Worm (Caenorhabditis elegans) whole organism, young adult: ENCODE results near the gene ttr-42.

Experiments used
- B0261.1 ChIP-seq: sonication (generic microtip); optimal IDR thresholded peaks from 2 replicates; lab custom pipeline; 2016; ENCODE audit warnings: mild to moderate bottlenecking, missing genetic modification characterization, moderate library complexity, missing compliant biosample characterization
- C06A6.2 ChIP-seq: fragments of 200-800 bp; sonication (Bioruptor generic); conservative IDR thresholded peaks from 2 replicates; pipeline ENCODE4 v1.3.6; 2022; ENCODE audit warnings: missing genetic modification characterization, missing compliant biosample characterization
- C17E4.6 ChIP-seq: fragments of 200-800 bp; sonication (Bioruptor generic); IDR thresholded peaks from 2 replicates; pipeline ENCODE4 v1.3.6; 2022; ENCODE audit warnings: missing genetic modification reagents, missing genetic modification characterization, missing compliant biosample characterization
- F10E7.11 ChIP-seq: sonication (generic microtip); optimal IDR thresholded peaks from 2 replicates; lab custom pipeline; 2017; ENCODE audit warnings: mild to moderate bottlenecking, missing genetic modification characterization, moderate library complexity, missing compliant biosample characterization
- F22D6.2 ChIP-seq: sonication (generic microtip); optimal IDR thresholded peaks from 2 replicates; lab custom pipeline; 2016; ENCODE audit warnings: mild to moderate bottlenecking, missing genetic modification characterization, missing compliant biosample characterization
- F37B4.10 ChIP-seq: fragments of 200-800 bp; sonication (Bioruptor generic); IDR thresholded peaks from 2 replicates; pipeline ENCODE4 v1.3.6; 2022; ENCODE audit warnings: missing genetic modification characterization, missing compliant biosample characterization
- F39B2.1 ChIP-seq: fragments of 200-800 bp; sonication (Bioruptor generic); IDR thresholded peaks from 2 replicates; pipeline ENCODE4 v1.3.6; 2022; ENCODE audit warnings: missing genetic modification reagents, missing genetic modification characterization, missing compliant biosample characterization
- F55B11.4 ChIP-seq: sonication (generic microtip); optimal IDR thresholded peaks from 2 replicates; lab custom pipeline; 2016; ENCODE audit warnings: missing compliant biosample characterization, missing genetic modification characterization, borderline replicate concordance; ENCODE audit not compliant: insufficient read depth
- Y67H2A.10 ChIP-seq: fragments of 200-800 bp; sonication (Bioruptor generic); conservative IDR thresholded peaks from 2 replicates; pipeline ENCODE4 v1.3.6; 2022; ENCODE audit warnings: missing genetic modification reagents, missing genetic modification characterization, missing compliant biosample characterization
- Y79H2A.3 ChIP-seq: fragments of 200-800 bp; sonication (Bioruptor generic); conservative IDR thresholded peaks from 2 replicates; pipeline ENCODE4 v1.3.6; 2022; ENCODE audit warnings: missing genetic modification reagents, missing genetic modification characterization, missing compliant biosample characterization
- aptf-2 ChIP-seq: fragments of 200-800 bp; sonication (Bioruptor generic); conservative IDR thresholded peaks from 2 replicates; pipeline ENCODE4 v1.3.6; 2022; ENCODE audit warnings: missing genetic modification reagents, missing genetic modification characterization, missing compliant biosample characterization
- attf-5 ChIP-seq: fragments of 200-800 bp; sonication (Bioruptor generic); optimal IDR thresholded peaks from 2 replicates; lab custom pipeline; 2018; ENCODE audit warnings: mild to moderate bottlenecking, missing genetic modification characterization, missing compliant biosample characterization
- attf-6 ChIP-seq: fragments of 200-800 bp; sonication (Bioruptor generic); IDR thresholded peaks from 2 replicates; pipeline ENCODE4 v1.3.6; 2022; ENCODE audit warnings: missing genetic modification reagents, missing genetic modification characterization, missing compliant biosample characterization
- ccch-3 ChIP-seq: fragments of 200-800 bp; sonication (Bioruptor generic); optimal IDR thresholded peaks from 2 replicates; lab custom pipeline; 2018; ENCODE audit warnings: mild to moderate bottlenecking, missing genetic modification characterization, missing compliant biosample characterization
- cebp-1 ChIP-seq, 2 experiments: fragments of 200-800 bp in 1 of 2; sonication (Bioruptor generic) in 1 of 2; sonication (generic microtip) in 1 of 2; IDR thresholded peaks in 1 of 2; optimal IDR thresholded peaks in 1 of 2; 2 replicates each; pipeline versions ENCODE4 v1.3.6 to Lab custom; 2017 to 2022; ENCODE audit warnings: missing compliant biosample characterization in 2 of 2, missing genetic modification characterization in 2 of 2, mild to moderate bottlenecking in 1 of 2, missing genetic modification reagents in 1 of 2, moderate library complexity in 1 of 2
- cebp-2 ChIP-seq: fragments of 200-800 bp; sonication (Bioruptor generic); IDR thresholded peaks from 2 replicates; pipeline ENCODE4 v1.3.6; 2022; ENCODE audit warnings: missing genetic modification characterization, missing compliant biosample characterization
- ceh-40 ChIP-seq: fragments of 200-800 bp; sonication (Bioruptor generic); IDR thresholded peaks from 2 replicates; pipeline ENCODE4 v1.3.6; 2022; ENCODE audit warnings: missing genetic modification characterization, missing compliant biosample characterization
- ceh-79 ChIP-seq: sonication (generic microtip); optimal IDR thresholded peaks from 2 replicates; lab custom pipeline; 2017; ENCODE audit warnings: mild to moderate bottlenecking, missing genetic modification characterization, missing compliant biosample characterization
- chd-7 ChIP-seq: sonication (generic microtip); optimal IDR thresholded peaks from 2 replicates; lab custom pipeline; 2016; ENCODE audit warnings: mild to moderate bottlenecking, missing genetic modification characterization, moderate library complexity, missing compliant biosample characterization
- die-1 ChIP-seq: sonication (generic microtip); optimal IDR thresholded peaks from 2 replicates; lab custom pipeline; 2016; ENCODE audit warnings: missing genotype, mild to moderate bottlenecking, missing genetic modification characterization, missing compliant biosample characterization
- dox-1 ChIP-seq: fragments of 200-800 bp; sonication (Bioruptor generic); IDR thresholded peaks from 2 replicates; pipeline ENCODE4 v1.3.6; 2022; ENCODE audit warnings: missing genetic modification reagents, missing genetic modification characterization, missing compliant biosample characterization
- dpff-1 ChIP-seq: sonication (generic microtip); optimal IDR thresholded peaks from 2 replicates; lab custom pipeline; 2017; ENCODE audit warnings: mild to moderate bottlenecking, missing genetic modification characterization, missing compliant biosample characterization
- ets-4 ChIP-seq: fragments of 200-800 bp; sonication (Bioruptor generic); optimal IDR thresholded peaks from 2 replicates; lab custom pipeline; 2018; ENCODE audit warnings: mild to moderate bottlenecking, missing genetic modification characterization, missing compliant biosample characterization
- fkh-3 ChIP-seq: sonication (generic microtip); optimal IDR thresholded peaks from 2 replicates; lab custom pipeline; 2016; ENCODE audit warnings: mild to moderate bottlenecking, missing genetic modification characterization, missing compliant biosample characterization
- gei-17 ChIP-seq: fragments of 200-800 bp; sonication (Bioruptor generic); optimal IDR thresholded peaks from 2 replicates; lab custom pipeline; 2018; ENCODE audit warnings: mild to moderate bottlenecking, missing genetic modification characterization, missing compliant biosample characterization
- him-1 ChIP-seq: sonication (generic microtip); optimal IDR thresholded peaks from 2 replicates; lab custom pipeline; 2016; ENCODE audit warnings: missing genotype, missing genetic modification reagents, missing genetic modification characterization, missing compliant biosample characterization
- hlh-12 ChIP-seq: sonication (generic microtip); optimal IDR thresholded peaks from 2 replicates; lab custom pipeline; 2016; ENCODE audit warnings: missing genetic modification characterization, missing compliant biosample characterization
- hsf-1 ChIP-seq: fragments of 200-800 bp; sonication (Bioruptor generic); IDR thresholded peaks from 2 replicates; pipeline ENCODE4 v1.3.6; 2022; ENCODE audit warnings: missing genetic modification reagents, missing genetic modification characterization, missing compliant biosample characterization
- lag-1 ChIP-seq: fragments of 200-800 bp; sonication (Bioruptor generic); IDR thresholded peaks from 2 replicates; pipeline ENCODE4 v1.3.6; 2022; ENCODE audit warnings: missing genetic modification reagents, missing genetic modification characterization, missing compliant biosample characterization
- let-526 ChIP-seq: fragments of 200-800 bp; sonication (Bioruptor generic); IDR thresholded peaks from 2 replicates; pipeline ENCODE4 v1.3.6; 2022; ENCODE audit warnings: missing genetic modification reagents, missing genetic modification characterization, missing compliant biosample characterization
- let-607 ChIP-seq, 2 experiments: fragments of 200-800 bp in 1 of 2; sonication (Bioruptor generic) in 1 of 2; sonication (generic microtip) in 1 of 2; optimal IDR thresholded peaks; 2 replicates each; lab custom pipeline; 2016 to 2018; ENCODE audit warnings: mild to moderate bottlenecking in 2 of 2, missing compliant biosample characterization in 2 of 2, missing genetic modification characterization in 2 of 2, moderate library complexity in 2 of 2, missing genotype in 1 of 2
- lin-26 ChIP-seq: fragments of 200-800 bp; sonication (Bioruptor generic); IDR thresholded peaks from 2 replicates; pipeline ENCODE4 v1.3.6; 2022; ENCODE audit warnings: missing genetic modification reagents, missing genetic modification characterization, missing compliant biosample characterization
- madf-3 ChIP-seq: fragments of 200-800 bp; sonication (Bioruptor generic); IDR thresholded peaks from 2 replicates; pipeline ENCODE4 v1.3.6; 2022; ENCODE audit warnings: missing genetic modification reagents, missing genetic modification characterization, missing compliant biosample characterization
- madf-8 ChIP-seq: fragments of 200-800 bp; sonication (Bioruptor generic); conservative IDR thresholded peaks from 2 replicates; pipeline ENCODE4 v1.3.6; 2022; ENCODE audit warnings: missing genetic modification reagents, missing genetic modification characterization, missing compliant biosample characterization
- mcd-1 ChIP-seq: fragments of 200-800 bp; sonication (Bioruptor generic); IDR thresholded peaks from 2 replicates; pipeline ENCODE4 v1.3.6; 2022; ENCODE audit warnings: missing genetic modification reagents, missing genetic modification characterization, missing compliant biosample characterization
- mel-28 ChIP-seq: sonication (generic microtip); optimal IDR thresholded peaks from 2 replicates; lab custom pipeline; 2016; ENCODE audit warnings: borderline replicate concordance, mild to moderate bottlenecking, missing genetic modification characterization, missing compliant biosample characterization
- mes-4 ChIP-seq: sonication (generic microtip); optimal IDR thresholded peaks from 2 replicates; lab custom pipeline; 2016; ENCODE audit warnings: missing genotype, missing genetic modification characterization, missing compliant biosample characterization
- nfya-2 ChIP-seq: fragments of 200-800 bp; sonication (Bioruptor generic); IDR thresholded peaks from 2 replicates; pipeline ENCODE4 v1.3.6; 2022; ENCODE audit warnings: missing genetic modification reagents, missing genetic modification characterization, missing compliant biosample characterization
- nfyb-1 ChIP-seq: fragments of 200-800 bp; sonication (Bioruptor generic); IDR thresholded peaks from 2 replicates; pipeline ENCODE4 v1.3.6; 2022; ENCODE audit warnings: missing genetic modification reagents, missing genetic modification characterization, missing compliant biosample characterization
- nhr-179 ChIP-seq: sonication (generic microtip); optimal IDR thresholded peaks from 2 replicates; lab custom pipeline; 2016; ENCODE audit warnings: mild to moderate bottlenecking, missing genetic modification characterization, missing compliant biosample characterization
- rcor-1 ChIP-seq: fragments of 200-800 bp; sonication (Bioruptor generic); IDR thresholded peaks from 2 replicates; pipeline ENCODE4 v1.3.6; 2022; ENCODE audit warnings: missing genetic modification reagents, missing genetic modification characterization, missing compliant biosample characterization
- rec-8 ChIP-seq, 2 experiments: sonication (generic microtip); optimal IDR thresholded peaks; 2 replicates each; lab custom pipeline; 2016; ENCODE audit warnings: mild to moderate bottlenecking in 2 of 2, missing genetic modification characterization in 2 of 2, missing genetic modification reagents in 2 of 2, missing genotype in 2 of 2, missing biosample characterization in 1 of 2, missing compliant biosample characterization in 1 of 2, moderate library complexity in 1 of 2
- repo-1 ChIP-seq: sonication (generic microtip); optimal IDR thresholded peaks from 2 replicates; lab custom pipeline; 2017; ENCODE audit warnings: mild to moderate bottlenecking, missing genetic modification characterization, missing compliant biosample characterization
- sdz-38 ChIP-seq: sonication (generic microtip); optimal IDR thresholded peaks from 2 replicates; lab custom pipeline; 2016; ENCODE audit warnings: missing genotype, missing genetic modification characterization, missing compliant biosample characterization
- snpc-3.4 ChIP-seq: sonication (generic microtip); optimal IDR thresholded peaks from 2 replicates; lab custom pipeline; 2017; ENCODE audit warnings: missing genetic modification characterization, mild to moderate bottlenecking, missing compliant biosample characterization, antibody characterized with exemption, moderate library complexity, missing genotype, missing genetic modification reagents
- unc-130 ChIP-seq: sonication (generic microtip); optimal IDR thresholded peaks from 2 replicates; lab custom pipeline; 2016; ENCODE audit warnings: missing genetic modification reagents, missing genetic modification characterization, missing compliant biosample characterization

ttr-42 gene

ce11 chrX:2531276-2531675, 46.3 kb upstream of the ttr-42 start (continued):
- peak; percentile 33 to 35 for TF ChIP-seq rec-8 (tag; optimal IDR thresholded peaks at IDR 0.05; lab: Kevin White, UChicago)
- no peak for TF ChIP-seq ceh-40
- TF ChIP-seq let-526 (GFP tag; lab: Robert Waterston, UW), result no peak
- 0 out of 2 replicates have a peak, but pooled peaks have one; percentile 67 for TF ChIP-seq nfya-2 (GFP tag; lab: Robert Waterston, UW)
- TF ChIP-seq F37B4.10 (GFP tag; lab: Robert Waterston, UW), result no peak
- no peak for TF ChIP-seq ets-4 (GFP tag; lab: Kevin White, UChicago)
- TF ChIP-seq aptf-2 (GFP tag; lab: Robert Waterston, UW), result no peak
- peak; percentile 66; the same call in 1 of the 2 replicates for TF ChIP-seq dox-1 (GFP tag; lab: Robert Waterston, UW)
- TF ChIP-seq mes-4 (tag; lab: Kevin White, UChicago), result peak; percentile 42
- TF ChIP-seq lag-1 (GFP tag; lab: Robert Waterston, UW), result no peak
- TF ChIP-seq C06A6.2, result no peak
- no peak for TF ChIP-seq gei-17 (GFP tag; lab: Kevin White, UChicago)
- TF ChIP-seq fkh-3, result peak; percentile 2
- TF ChIP-seq Y67H2A.10 (GFP tag; lab: Robert Waterston, UW), result no peak
- no peak for TF ChIP-seq madf-3
- TF ChIP-seq F22D6.2, result no peak
- TF ChIP-seq unc-130 (GFP tag; lab: Kevin White, UChicago), result peak; percentile 13
- TF ChIP-seq snpc-3.4 (tag; lab: Kevin White, UChicago), result no peak
- peak; percentile 57 for TF ChIP-seq him-1 (tag; lab: Kevin White, UChicago)
- no peak for TF ChIP-seq hsf-1 (GFP tag; lab: Robert Waterston, UW)
- peak; percentile 30; the same call in 1 of the 2 replicates for TF ChIP-seq cebp-1 (GFP tag; IDR thresholded peaks at IDR 0.05; lab: Robert Waterston, UW)
- peak; percentile 57 for TF ChIP-seq cebp-1 (tag; optimal IDR thresholded peaks at IDR 0.05; lab: Kevin White, UChicago)
- TF ChIP-seq B0261.1 (tag; lab: Kevin White, UChicago), result peak; percentile 75
- TF ChIP-seq rcor-1, result 0 out of 2 replicates have a peak, but pooled peaks have one; percentile 16
- TF ChIP-seq lin-26 (GFP tag; lab: Robert Waterston, UW), result peak; percentile 82
- TF ChIP-seq attf-5 (GFP tag; lab: Kevin White, UChicago), result peak; percentile 20
- no peak for TF ChIP-seq sdz-38 (tag; lab: Kevin White, UChicago)
- TF ChIP-seq C17E4.6, result no peak
- peak; percentile 51 to 61 for TF ChIP-seq let-607 (tag; optimal IDR thresholded peaks at IDR 0.05; lab: Kevin White, UChicago)
- no peak for TF ChIP-seq F39B2.1

ce11 chrX:2532357-2532756, 45.2 kb upstream of the ttr-42 start, which contains the start of gene tbc-12:
tbc-12 (minus strand) TSS chrX:2532457.
- TF ChIP-seq ceh-79 (tag; lab: Kevin White, UChicago), result no peak
- no peak for TF ChIP-seq F55B11.4 (tag; lab: Kevin White, UChicago)
- TF ChIP-seq nfyb-1 (GFP tag; lab: Robert Waterston, UW), result no peak
- TF ChIP-seq madf-8 (GFP tag; lab: Robert Waterston, UW), result no peak
- no peak for TF ChIP-seq mel-28 (tag; lab: Kevin White, UChicago)
- TF ChIP-seq repo-1 (tag; lab: Kevin White, UChicago), result no peak
- no peak for TF ChIP-seq cebp-2 (GFP tag; lab: Robert Waterston, UW)
- TF ChIP-seq ccch-3 (GFP tag; lab: Kevin White, UChicago), result no peak
- no peak for TF ChIP-seq nhr-179
- no peak for TF ChIP-seq F37B4.10 (GFP tag; lab: Robert Waterston, UW)
- TF ChIP-seq die-1 (tag; lab: Kevin White, UChicago), result no peak
- TF ChIP-seq F10E7.11 (tag; lab: Kevin White, UChicago), result no peak
- no peak for TF ChIP-seq hlh-12 (tag; lab: Kevin White, UChicago)
- no peak for TF ChIP-seq dpff-1 (tag; lab: Kevin White, UChicago)
- TF ChIP-seq mcd-1 (GFP tag; lab: Robert Waterston, UW), result no peak
- TF ChIP-seq chd-7 (tag; lab: Kevin White, UChicago), result no peak
- TF ChIP-seq dox-1 (GFP tag; lab: Robert Waterston, UW), result no peak
- TF ChIP-seq attf-6, result no peak
- TF ChIP-seq Y79H2A.3 (GFP tag; lab: Robert Waterston, UW), result no peak
